Fruit fly (Drosophila melanogaster) whole organism, embryonic: Measurements from ENCODE around the gene CG4991.

Experiments used
- Abd-B ChIP-seq: fragments of 200-800 bp; sonication (Bioruptor generic); optimal IDR thresholded peaks from 2 replicates; lab custom pipeline; 2018; ENCODE audit warnings: missing biosample characterization, mild to moderate bottlenecking, missing genetic modification characterization, moderate library complexity
- Adf1 ChIP-seq: fragments of 200-800 bp; sonication (Bioruptor generic); IDR thresholded peaks from 2 replicates; pipeline ENCODE4 v1.3.6; 2022; ENCODE audit warnings: missing biosample characterization, missing genetic modification characterization
- Atf-2 ChIP-seq: fragments of 200-800 bp; sonication (Bioruptor generic); optimal IDR thresholded peaks from 2 replicates; lab custom pipeline; 2016; ENCODE audit warnings: missing biosample characterization, missing genetic modification characterization
- B-H2 ChIP-seq: fragments of 200-800 bp; sonication (Bioruptor generic); optimal IDR thresholded peaks from 2 replicates; lab custom pipeline; 2018; ENCODE audit warnings: missing biosample characterization, mild to moderate bottlenecking, missing genetic modification characterization
- CG10462 ChIP-seq: fragments of 200-800 bp; sonication (Bioruptor generic); optimal IDR thresholded peaks from 2 replicates; lab custom pipeline; 2016; ENCODE audit warnings: missing biosample characterization, missing genetic modification characterization
- CG10959 ChIP-seq: fragments of 200-800 bp; sonication (Bioruptor generic); IDR thresholded peaks from 2 replicates; pipeline ENCODE4 v1.3.6; 2022; ENCODE audit warnings: missing biosample characterization, missing genetic modification characterization
- CG12071 ChIP-seq: fragments of 200-800 bp; sonication (Bioruptor generic); optimal IDR thresholded peaks from 3 replicates; lab custom pipeline; 2018; ENCODE audit warnings: missing biosample characterization, mild to moderate bottlenecking, missing genetic modification characterization
- CG12104 ChIP-seq: fragments of 200-800 bp; sonication (Bioruptor generic); optimal IDR thresholded peaks from 3 replicates; lab custom pipeline; 2016; ENCODE audit warnings: missing biosample characterization, missing genetic modification characterization
- CG13287 ChIP-seq: fragments of 200-800 bp; sonication (Bioruptor generic); IDR thresholded peaks from 2 replicates; pipeline ENCODE4 v1.3.6; 2022; ENCODE audit warnings: missing biosample characterization, missing genetic modification characterization; ENCODE audit not compliant: partially characterized antibody
- CG13296 ChIP-seq: fragments of 200-800 bp; sonication (Bioruptor generic); optimal IDR thresholded peaks from 3 replicates; lab custom pipeline; 2018; ENCODE audit warnings: missing biosample characterization, mild to moderate bottlenecking, missing genetic modification characterization
- CG14667 ChIP-seq: fragments of 200-800 bp; sonication (Bioruptor generic); IDR thresholded peaks from 2 replicates; pipeline ENCODE4 v1.3.6; 2022; ENCODE audit warnings: missing biosample characterization, missing genetic modification characterization
- CG15696 ChIP-seq: fragments of 200-800 bp; sonication (Bioruptor generic); optimal IDR thresholded peaks from 2 replicates; lab custom pipeline; 2019; ENCODE audit warnings: missing biosample characterization, mild to moderate bottlenecking, missing genetic modification characterization, moderate library complexity
- CG1647 ChIP-seq: fragments of 200-800 bp; sonication (Bioruptor generic); optimal IDR thresholded peaks from 3 replicates; lab custom pipeline; 2016; ENCODE audit warnings: missing biosample characterization, missing genetic modification characterization
- CG17568 ChIP-seq: fragments of 200-800 bp; sonication (Bioruptor generic); optimal IDR thresholded peaks from 2 replicates; lab custom pipeline; 2018; ENCODE audit warnings: missing biosample characterization, mild to moderate bottlenecking, missing genetic modification characterization, moderate library complexity
- CG18011 ChIP-seq: fragments of 200-800 bp; sonication (Bioruptor generic); optimal IDR thresholded peaks from 2 replicates; lab custom pipeline; 2017; ENCODE audit warnings: missing biosample characterization, missing genetic modification characterization, mild to moderate bottlenecking, moderate library complexity, missing genotype
- CG1832 ChIP-seq: fragments of 200-800 bp; sonication (Bioruptor generic); optimal IDR thresholded peaks from 2 replicates; lab custom pipeline; 2017; ENCODE audit warnings: missing biosample characterization, mild to moderate bottlenecking, missing genetic modification characterization, inconsistent platforms
- CG18619 ChIP-seq: fragments of 200-800 bp; sonication (Bioruptor generic); optimal IDR thresholded peaks from 3 replicates; lab custom pipeline; 2017; ENCODE audit warnings: missing biosample characterization, mild to moderate bottlenecking, missing genetic modification characterization
- CG33213 ChIP-seq: fragments of 200-800 bp; sonication (Bioruptor generic); optimal IDR thresholded peaks from 3 replicates; lab custom pipeline; 2016; ENCODE audit warnings: missing biosample characterization, missing genetic modification characterization
- CG33557 ChIP-seq: fragments of 200-800 bp; sonication (Bioruptor generic); optimal IDR thresholded peaks from 2 replicates; lab custom pipeline; 2019; ENCODE audit warnings: missing biosample characterization, mild to moderate bottlenecking, missing genetic modification characterization, moderate library complexity
- CG4820 ChIP-seq: fragments of 200-800 bp; sonication (Bioruptor generic); optimal IDR thresholded peaks from 3 replicates; lab custom pipeline; 2016; ENCODE audit warnings: missing biosample characterization, missing genetic modification characterization
- CG6854 ChIP-seq: fragments of 200-800 bp; sonication (Bioruptor generic); optimal IDR thresholded peaks from 3 replicates; lab custom pipeline; 2017; ENCODE audit warnings: missing biosample characterization, mild to moderate bottlenecking, missing genetic modification characterization
- CG7556 ChIP-seq: fragments of 200-800 bp; sonication (Bioruptor generic); optimal IDR thresholded peaks from 2 replicates; lab custom pipeline; 2017; ENCODE audit warnings: missing biosample characterization, mild to moderate bottlenecking, missing genetic modification characterization
- CG8924 ChIP-seq: fragments of 200-800 bp; optimal IDR thresholded peaks from 3 replicates; lab custom pipeline; 2019; ENCODE audit warnings: missing biosample characterization, mild to moderate bottlenecking, missing genetic modification characterization, moderate library complexity
- CG9727 ChIP-seq: fragments of 200-800 bp; sonication (Bioruptor generic); optimal IDR thresholded peaks from 3 replicates; lab custom pipeline; 2017; ENCODE audit warnings: missing biosample characterization, mild to moderate bottlenecking, missing genetic modification characterization
- HLH3B ChIP-seq: fragments of 200-800 bp; sonication (Bioruptor generic); IDR thresholded peaks from 2 replicates; pipeline ENCODE4 v1.3.6; 2022; ENCODE audit warnings: missing biosample characterization, missing genetic modification characterization
- HLH4C ChIP-seq: fragments of 200-800 bp; sonication (Bioruptor generic); IDR thresholded peaks from 3 replicates; pipeline ENCODE4 v1.3.6; 2022; ENCODE audit warnings: missing biosample characterization, missing genetic modification characterization; ENCODE audit not compliant: partially characterized antibody
- HmgZ ChIP-seq: fragments of 200-800 bp; sonication (Bioruptor generic); optimal IDR thresholded peaks from 2 replicates; lab custom pipeline; 2018; ENCODE audit warnings: missing biosample characterization, mild to moderate bottlenecking, missing genetic modification characterization
- Hmr ChIP-seq: fragments of 200-800 bp; sonication (Bioruptor generic); optimal IDR thresholded peaks from 3 replicates; lab custom pipeline; 2017; ENCODE audit warnings: mild to moderate bottlenecking, missing biosample characterization, missing genetic modification reagents, missing genetic modification characterization
- Hr3 ChIP-seq: fragments of 200-800 bp; sonication (Bioruptor generic); optimal IDR thresholded peaks from 3 replicates; lab custom pipeline; 2016; ENCODE audit warnings: missing biosample characterization, missing genetic modification characterization
- Hr39 ChIP-seq: fragments of >200 bp; optimal IDR thresholded peaks from 2 replicates; lab custom pipeline; 2017
- Lim3 ChIP-seq: fragments of 200-800 bp; sonication (Bioruptor generic); IDR thresholded peaks from 2 replicates; pipeline ENCODE4 v1.3.6; 2022; ENCODE audit warnings: missing biosample characterization, missing genetic modification characterization
- MTF-1 ChIP-seq: fragments of 200-800 bp; sonication (Bioruptor generic); optimal IDR thresholded peaks from 2 replicates; lab custom pipeline; 2018; ENCODE audit warnings: missing biosample characterization, mild to moderate bottlenecking, missing genetic modification characterization, borderline replicate concordance
- Opbp ChIP-seq: fragments of 200-800 bp; sonication (Bioruptor generic); IDR thresholded peaks from 3 replicates; pipeline ENCODE4 v1.3.6; 2022; ENCODE audit warnings: missing biosample characterization, missing genetic modification characterization; ENCODE audit not compliant: partially characterized antibody
- abd-A ChIP-seq: fragments of 200-800 bp; sonication (Bioruptor generic); optimal IDR thresholded peaks from 3 replicates; lab custom pipeline; 2019; ENCODE audit warnings: missing biosample characterization, mild to moderate bottlenecking, missing genetic modification characterization, moderate library complexity
- chif ChIP-seq, 2 experiments: fragments of 200-800 bp; sonication (Bioruptor generic); optimal IDR thresholded peaks; 3 replicates each; lab custom pipeline; 2016; ENCODE audit warnings: missing biosample characterization in 2 of 2, missing genetic modification characterization in 2 of 2
- ci ChIP-seq: fragments of 200-800 bp; sonication (Bioruptor generic); IDR thresholded peaks from 3 replicates; pipeline ENCODE4 v1.3.6; 2022; ENCODE audit warnings: missing biosample characterization, missing genetic modification characterization
- eyg ChIP-seq: fragments of 200-800 bp; sonication (Bioruptor generic); optimal IDR thresholded peaks from 3 replicates; lab custom pipeline; 2016; ENCODE audit warnings: missing biosample characterization, missing genetic modification characterization
- fd96Cb ChIP-seq: fragments of 200-800 bp; sonication (Bioruptor generic); optimal IDR thresholded peaks from 2 replicates; lab custom pipeline; 2018; ENCODE audit warnings: missing biosample characterization, mild to moderate bottlenecking, missing genetic modification characterization, moderate library complexity
- fru ChIP-seq: fragments of >200 bp; optimal IDR thresholded peaks from 2 replicates; lab custom pipeline; 2017
- gsb-n ChIP-seq: fragments of 200-800 bp; sonication (Bioruptor generic); optimal IDR thresholded peaks from 3 replicates; lab custom pipeline; 2018; ENCODE audit warnings: missing biosample characterization, mild to moderate bottlenecking, missing genetic modification characterization
- h ChIP-seq: fragments of >200 bp; optimal IDR thresholded peaks from 2 replicates; lab custom pipeline; 2017
- hb ChIP-seq: fragments of 200-800 bp; sonication (Bioruptor generic); IDR thresholded peaks from 3 replicates; pipeline ENCODE4 v1.3.6; 2022; ENCODE audit warnings: missing biosample characterization, missing genetic modification characterization; ENCODE audit not compliant: partially characterized antibody
- hth ChIP-seq: fragments of >200 bp; optimal IDR thresholded peaks from 2 replicates; lab custom pipeline; 2017; ENCODE audit warnings: inconsistent platforms
- ken ChIP-seq: fragments of 200-800 bp; sonication (Bioruptor generic); IDR thresholded peaks from 3 replicates; pipeline ENCODE4 v1.3.6; 2022; ENCODE audit warnings: missing biosample characterization, missing genetic modification characterization
- lab ChIP-seq: fragments of 200-800 bp; sonication (Bioruptor generic); optimal IDR thresholded peaks from 3 replicates; lab custom pipeline; 2017; ENCODE audit warnings: missing biosample characterization, missing genetic modification characterization, mild to moderate bottlenecking, moderate library complexity, missing genetic modification reagents
- nmo ChIP-seq: fragments of 200-800 bp; sonication (Bioruptor generic); optimal IDR thresholded peaks from 2 replicates; lab custom pipeline; 2018; ENCODE audit warnings: missing biosample characterization, mild to moderate bottlenecking, missing genetic modification characterization, moderate library complexity
- p53 ChIP-seq: fragments of 200-800 bp; sonication (Bioruptor generic); optimal IDR thresholded peaks from 2 replicates; lab custom pipeline; 2016; ENCODE audit warnings: missing biosample characterization, missing genetic modification characterization
- pros ChIP-seq: fragments of 200-800 bp; sonication (Bioruptor generic); optimal IDR thresholded peaks from 3 replicates; lab custom pipeline; 2019; ENCODE audit warnings: missing biosample characterization, mild to moderate bottlenecking, missing genetic modification characterization, moderate library complexity
- pum ChIP-seq: fragments of 200-800 bp; sonication (Bioruptor generic); optimal IDR thresholded peaks from 2 replicates; lab custom pipeline; 2016; ENCODE audit warnings: missing biosample characterization, missing genetic modification characterization
- scrt ChIP-seq: fragments of 200-800 bp; sonication (Bioruptor generic); optimal IDR thresholded peaks from 2 replicates; lab custom pipeline; 2018; ENCODE audit warnings: missing biosample characterization, mild to moderate bottlenecking, missing genetic modification characterization, moderate library complexity
- seq ChIP-seq: fragments of 200-800 bp; sonication (Bioruptor generic); IDR thresholded peaks from 2 replicates; pipeline ENCODE4 v1.3.6; 2022; ENCODE audit warnings: missing biosample characterization, missing genetic modification characterization
- sim ChIP-seq: fragments of 200-800 bp; sonication (Bioruptor generic); IDR thresholded peaks from 2 replicates; pipeline ENCODE4 v1.3.6; 2022; ENCODE audit warnings: missing biosample characterization, missing genetic modification characterization
- sima ChIP-seq: fragments of 200-800 bp; sonication (Bioruptor generic); optimal IDR thresholded peaks from 2 replicates; lab custom pipeline; 2016; ENCODE audit warnings: missing biosample characterization, missing genetic modification characterization

CG4991 gene

DNA sequence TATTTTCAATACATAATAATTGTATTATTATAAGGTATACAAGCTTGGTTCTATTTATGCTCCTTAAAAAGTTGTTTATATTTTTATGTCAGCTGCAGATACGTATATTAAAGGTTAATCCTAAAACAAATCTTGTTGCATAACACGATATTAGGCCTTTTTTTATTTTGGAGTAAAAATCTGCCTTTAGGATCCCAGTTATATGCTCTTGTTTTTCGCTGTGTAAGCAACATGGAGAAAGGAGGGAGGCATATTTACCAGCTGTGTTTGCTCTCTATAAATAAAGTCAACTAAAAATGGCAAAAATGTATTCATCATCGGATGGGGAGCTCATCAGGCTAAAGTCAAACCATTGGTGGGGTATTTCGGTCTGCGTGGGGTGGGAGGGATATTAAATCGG lies 29.9 kb downstream of the CG4991 start (continued):
- no peak for TF ChIP-seq gsb-n (tag; lab: Kevin White, UChicago)
- no peak for TF ChIP-seq hth (lab: Kevin White, UChicago)
- no peak for TF ChIP-seq CG12104 (GFP tag; lab: Kevin White, UChicago)
- no peak for TF ChIP-seq HLH3B (GFP tag; lab: Robert Waterston, UW)
- no peak for TF ChIP-seq ci (GFP tag; lab: Robert Waterston, UW)
- peak; percentile 28 for TF ChIP-seq CG9727 (GFP tag; lab: Kevin White, UChicago)
- TF ChIP-seq CG10959 (GFP tag; lab: Robert Waterston, UW): no peak
- no peak for TF ChIP-seq CG14667 (GFP tag; lab: Robert Waterston, UW)
- TF ChIP-seq HmgZ (tag; lab: Kevin White, UChicago): no peak
- no peak for TF ChIP-seq Hmr (GFP tag; lab: Kevin White, UChicago)
- no peak for TF ChIP-seq CG13296
- peak; percentile 17 for TF ChIP-seq CG18619 (GFP tag; lab: Kevin White, UChicago)
- no peak for TF ChIP-seq abd-A (tag; lab: Kevin White, UChicago)
- no peak for TF ChIP-seq Atf-2
- no peak for TF ChIP-seq CG1647
- no peak for TF ChIP-seq hb
- TF ChIP-seq CG15696 (tag; lab: Kevin White, UChicago): no peak
- TF ChIP-seq lab (GFP tag; lab: Kevin White, UChicago): peak; percentile 34
- TF ChIP-seq sim (GFP tag; lab: Robert Waterston, UW): no peak
- no peak for TF ChIP-seq pros (GFP tag; lab: Kevin White, UChicago)
- TF ChIP-seq fru (lab: Kevin White, UChicago): no peak
- TF ChIP-seq Hr3 (GFP tag; lab: Kevin White, UChicago): peak; percentile 4
- TF ChIP-seq sima (GFP tag; lab: Kevin White, UChicago): no peak
- no peak for TF ChIP-seq h (lab: Kevin White, UChicago)
- no peak for TF ChIP-seq p53 (GFP tag; lab: Kevin White, UChicago)
- no peak for TF ChIP-seq CG10462 (GFP tag; lab: Kevin White, UChicago)
- no peak for TF ChIP-seq eyg
- TF ChIP-seq CG4820 (GFP tag; lab: Kevin White, UChicago): no peak
- TF ChIP-seq MTF-1 (GFP tag; lab: Kevin White, UChicago): no peak
- no peak for TF ChIP-seq ken (GFP tag; lab: Robert Waterston, UW)
- TF ChIP-seq CG33213: no peak
- peak; percentile 50 for TF ChIP-seq CG7556 (GFP tag; lab: Kevin White, UChicago)
- TF ChIP-seq CG33557 (GFP tag; lab: Kevin White, UChicago): no peak
- TF ChIP-seq Abd-B: no peak
- no peak for TF ChIP-seq scrt (GFP tag; lab: Kevin White, UChicago)
- peak; percentile 24 for TF ChIP-seq CG8924 (tag; lab: Kevin White, UChicago)
- TF ChIP-seq CG12071 (GFP tag; lab: Kevin White, UChicago): peak; percentile 22
- no peak for TF ChIP-seq Adf1 (GFP tag; lab: Robert Waterston, UW)
- TF ChIP-seq CG18011 (GFP tag; lab: Kevin White, UChicago): no peak
- no peak for TF ChIP-seq Lim3 (GFP tag; lab: Robert Waterston, UW)
- TF ChIP-seq B-H2 (GFP tag; lab: Kevin White, UChicago): no peak
- TF ChIP-seq pum (GFP tag; lab: Kevin White, UChicago): no peak
- no peak for TF ChIP-seq Opbp (GFP tag; lab: Robert Waterston, UW)
- peak; percentile 35 for TF ChIP-seq fd96Cb (tag; lab: Kevin White, UChicago)
- no peak for TF ChIP-seq chif (GFP tag; optimal IDR thresholded peaks at IDR 0.05; lab: Kevin White, UChicago)
- no peak for TF ChIP-seq seq (GFP tag; lab: Robert Waterston, UW)
- no peak for TF ChIP-seq CG1832
- no peak for TF ChIP-seq CG13287 (GFP tag; lab: Robert Waterston, UW)
- TF ChIP-seq nmo (GFP tag; lab: Kevin White, UChicago): peak; percentile 28
- no peak for TF ChIP-seq CG6854 (GFP tag; lab: Kevin White, UChicago)
- no peak for TF ChIP-seq HLH4C (GFP tag; lab: Robert Waterston, UW)
- no peak for TF ChIP-seq CG17568 (GFP tag; lab: Kevin White, UChicago)
- TF ChIP-seq Hr39 (lab: Kevin White, UChicago): no peak
